Fruit fly (Drosophila melanogaster) whole organism, embryonic: ENCODE measurements around the gene Doc1.

Source experiments
- CG10267 ChIP-seq: fragments of 200-800 bp; sonication (Bioruptor generic); optimal IDR thresholded peaks from 2 replicates; lab custom pipeline; 2018; ENCODE audit warnings: missing biosample characterization, mild to moderate bottlenecking, missing genetic modification characterization, moderate library complexity
- CG10321 ChIP-seq: fragments of 200-800 bp; sonication (Bioruptor generic); IDR thresholded peaks from 2 replicates; pipeline ENCODE4 v1.3.6; 2022; ENCODE audit warnings: missing biosample characterization, missing genetic modification characterization
- CG11695 ChIP-seq: fragments of 200-800 bp; sonication (Bioruptor generic); IDR thresholded peaks from 3 replicates; pipeline ENCODE4 v1.3.6; 2022; ENCODE audit warnings: missing biosample characterization, missing genetic modification characterization
- CG12071 ChIP-seq: fragments of 200-800 bp; sonication (Bioruptor generic); optimal IDR thresholded peaks from 3 replicates; lab custom pipeline; 2018; ENCODE audit warnings: missing biosample characterization, mild to moderate bottlenecking, missing genetic modification characterization
- CG12391 ChIP-seq: fragments of 200-800 bp; sonication (Bioruptor generic); optimal IDR thresholded peaks from 3 replicates; lab custom pipeline; 2018; ENCODE audit warnings: missing biosample characterization, mild to moderate bottlenecking, missing genetic modification characterization, moderate library complexity
- CG12942 ChIP-seq: fragments of 200-800 bp; sonication (Bioruptor generic); optimal IDR thresholded peaks from 3 replicates; lab custom pipeline; 2016; ENCODE audit warnings: missing biosample characterization, missing genetic modification characterization
- CG13123 ChIP-seq: fragments of 200-800 bp; sonication (Bioruptor generic); optimal IDR thresholded peaks from 2 replicates; lab custom pipeline; 2016; ENCODE audit warnings: missing biosample characterization, missing genetic modification characterization
- CG13424 ChIP-seq: fragments of 200-800 bp; sonication (Bioruptor generic); optimal IDR thresholded peaks from 2 replicates; lab custom pipeline; 2019; ENCODE audit warnings: missing biosample characterization, mild to moderate bottlenecking, missing genetic modification characterization, moderate library complexity
- CG14860 ChIP-seq: fragments of 200-800 bp; sonication (Bioruptor generic); IDR thresholded peaks from 3 replicates; pipeline ENCODE4 v1.3.6; 2022; ENCODE audit warnings: missing biosample characterization, missing genetic modification characterization; ENCODE audit not compliant: partially characterized antibody
- CG17328 ChIP-seq: fragments of 200-800 bp; sonication (Bioruptor generic); IDR thresholded peaks from 2 replicates; pipeline ENCODE4 v1.3.6; 2022; ENCODE audit warnings: missing biosample characterization, missing genetic modification characterization
- CG17568 ChIP-seq: fragments of 200-800 bp; sonication (Bioruptor generic); optimal IDR thresholded peaks from 2 replicates; lab custom pipeline; 2018; ENCODE audit warnings: missing biosample characterization, mild to moderate bottlenecking, missing genetic modification characterization, moderate library complexity
- CG17802 ChIP-seq: fragments of 200-800 bp; sonication (Bioruptor generic); optimal IDR thresholded peaks from 2 replicates; lab custom pipeline; 2018; ENCODE audit warnings: missing biosample characterization, mild to moderate bottlenecking, missing genetic modification characterization, moderate library complexity
- CG17829 ChIP-seq: fragments of 200-800 bp; optimal IDR thresholded peaks from 2 replicates; lab custom pipeline; 2019; ENCODE audit warnings: missing biosample characterization, mild to moderate bottlenecking, missing genetic modification characterization, moderate library complexity
- CG18599 ChIP-seq: fragments of 200-800 bp; sonication (Bioruptor generic); optimal IDR thresholded peaks from 3 replicates; lab custom pipeline; 2017; ENCODE audit warnings: missing biosample characterization, missing genetic modification characterization, mild to moderate bottlenecking, moderate library complexity, missing genetic modification reagents
- CG30431 ChIP-seq: fragments of 200-800 bp; sonication (Bioruptor generic); optimal IDR thresholded peaks from 2 replicates; lab custom pipeline; 2017; ENCODE audit warnings: missing biosample characterization, missing genetic modification characterization
- CG31441 ChIP-seq: fragments of 200-800 bp; sonication (Bioruptor generic); IDR thresholded peaks from 2 replicates; pipeline ENCODE4 v1.3.6; 2022; ENCODE audit warnings: missing biosample characterization, missing genetic modification characterization
- CG3726 ChIP-seq: fragments of 200-800 bp; sonication (Bioruptor generic); IDR thresholded peaks from 3 replicates; pipeline ENCODE4, ENCODE4 v1.3.6; 2022; ENCODE audit warnings: missing biosample characterization, missing genetic modification characterization
- CG3847 ChIP-seq: fragments of 200-800 bp; sonication (Bioruptor generic); IDR thresholded peaks from 2 replicates; pipeline ENCODE4 v1.3.6; 2022; ENCODE audit warnings: missing biosample characterization, missing genetic modification characterization
- CG5245 ChIP-seq: fragments of 200-800 bp; sonication (Bioruptor generic); optimal IDR thresholded peaks from 3 replicates; lab custom pipeline; 2016; ENCODE audit warnings: missing biosample characterization, missing genetic modification characterization
- CG6813 ChIP-seq: fragments of 200-800 bp; sonication (Bioruptor generic); optimal IDR thresholded peaks from 2 replicates; lab custom pipeline; 2017; ENCODE audit warnings: missing biosample characterization, missing genetic modification characterization, mild to moderate bottlenecking, moderate library complexity, missing genetic modification reagents
- CG7928 ChIP-seq: fragments of 200-800 bp; sonication (Bioruptor generic); optimal IDR thresholded peaks from 2 replicates; lab custom pipeline; 2017; ENCODE audit warnings: missing biosample characterization, mild to moderate bottlenecking, missing genetic modification characterization
- CG9437 ChIP-seq: fragments of 200-800 bp; sonication (Bioruptor generic); optimal IDR thresholded peaks from 2 replicates; lab custom pipeline; 2018; ENCODE audit warnings: missing biosample characterization, mild to moderate bottlenecking, missing genetic modification characterization
- CG9797 ChIP-seq: fragments of 200-800 bp; sonication (Bioruptor generic); optimal IDR thresholded peaks from 3 replicates; lab custom pipeline; 2018; ENCODE audit warnings: missing biosample characterization, mild to moderate bottlenecking, missing genetic modification characterization
- Dad ChIP-seq: fragments of 200-800 bp; sonication (Bioruptor generic); optimal IDR thresholded peaks from 3 replicates; lab custom pipeline; 2016; ENCODE audit warnings: missing biosample characterization, missing genetic modification characterization
- Dbx ChIP-seq: fragments of 200-800 bp; sonication (Bioruptor generic); IDR thresholded peaks from 3 replicates; pipeline ENCODE4 v1.3.6; 2022; ENCODE audit warnings: missing biosample characterization, missing genetic modification characterization
- Dip2 ChIP-seq: fragments of 200-800 bp; sonication (Bioruptor generic); IDR thresholded peaks from 2 replicates; pipeline ENCODE4 v1.3.6; 2022; ENCODE audit warnings: missing biosample characterization, missing genetic modification characterization
- Dip3 ChIP-seq: fragments of 200-800 bp; sonication (Bioruptor generic); optimal IDR thresholded peaks from 3 replicates; lab custom pipeline; 2016; ENCODE audit warnings: missing biosample characterization, missing genetic modification characterization
- Elba2 ChIP-seq: fragments of 200-800 bp; sonication (Bioruptor generic); optimal IDR thresholded peaks from 3 replicates; lab custom pipeline; 2016; ENCODE audit warnings: missing biosample characterization, missing genetic modification characterization
- HLH4C ChIP-seq: fragments of 200-800 bp; sonication (Bioruptor generic); IDR thresholded peaks from 3 replicates; pipeline ENCODE4 v1.3.6; 2022; ENCODE audit warnings: missing biosample characterization, missing genetic modification characterization; ENCODE audit not compliant: partially characterized antibody
- MTF-1 ChIP-seq: fragments of 200-800 bp; sonication (Bioruptor generic); optimal IDR thresholded peaks from 2 replicates; lab custom pipeline; 2018; ENCODE audit warnings: missing biosample characterization, mild to moderate bottlenecking, missing genetic modification characterization, borderline replicate concordance
- NK7.1 ChIP-seq: fragments of 200-800 bp; sonication (Bioruptor generic); optimal IDR thresholded peaks from 3 replicates; lab custom pipeline; 2016; ENCODE audit warnings: missing biosample characterization, missing genetic modification characterization
- Pdp1 ChIP-seq, 2 experiments: fragments of 200-800 bp; sonication (Bioruptor generic); optimal IDR thresholded peaks; 3 replicates each; lab custom pipeline; 2016; ENCODE audit warnings: missing biosample characterization in 2 of 2, missing genetic modification characterization in 2 of 2, mild to moderate bottlenecking in 1 of 2, moderate library complexity in 1 of 2
- ap ChIP-seq: fragments of 200-800 bp; sonication (Bioruptor generic); IDR thresholded peaks from 2 replicates; pipeline ENCODE4 v1.3.6; 2022; ENCODE audit warnings: missing biosample characterization, missing genetic modification characterization
- bbx ChIP-seq: fragments of 200-800 bp; sonication (Bioruptor generic); IDR thresholded peaks from 2 replicates; pipeline ENCODE4 v1.3.6; 2022; ENCODE audit warnings: missing biosample characterization, missing genetic modification characterization; ENCODE audit not compliant: partially characterized antibody
- chn ChIP-seq: fragments of 200-800 bp; sonication (Bioruptor generic); optimal IDR thresholded peaks from 2 replicates; lab custom pipeline; 2016; ENCODE audit warnings: missing biosample characterization, missing genetic modification characterization
- danr ChIP-seq: fragments of 200-800 bp; sonication (Bioruptor generic); IDR thresholded peaks from 2 replicates; pipeline ENCODE4 v1.3.6; 2022; ENCODE audit warnings: missing biosample characterization, missing genetic modification characterization
- dimm ChIP-seq: fragments of 200-800 bp; sonication (Bioruptor generic); IDR thresholded peaks from 2 replicates; pipeline ENCODE4 v1.3.6; 2022; ENCODE audit warnings: missing biosample characterization, missing genetic modification characterization
- dm ChIP-seq: fragments of 200-800 bp; sonication (Bioruptor generic); optimal IDR thresholded peaks from 3 replicates; lab custom pipeline; 2016; ENCODE audit warnings: missing biosample characterization, missing genetic modification characterization
- en ChIP-seq: fragments of 200-800 bp; sonication (Bioruptor generic); optimal IDR thresholded peaks from 2 replicates; lab custom pipeline; 2016; ENCODE audit warnings: missing biosample characterization, missing genetic modification characterization
- fru ChIP-seq: fragments of >200 bp; optimal IDR thresholded peaks from 2 replicates; lab custom pipeline; 2017
- gfzf ChIP-seq: fragments of 200-800 bp; sonication (Bioruptor generic); optimal IDR thresholded peaks from 2 replicates; lab custom pipeline; 2016; ENCODE audit warnings: missing biosample characterization, mild to moderate bottlenecking, missing genetic modification characterization, moderate library complexity
- h ChIP-seq: fragments of >200 bp; optimal IDR thresholded peaks from 2 replicates; lab custom pipeline; 2017
- ind ChIP-seq: fragments of 200-800 bp; sonication (Bioruptor generic); optimal IDR thresholded peaks from 3 replicates; lab custom pipeline; 2016; ENCODE audit warnings: missing biosample characterization, missing genetic modification characterization
- maf-S ChIP-seq: fragments of 200-800 bp; sonication (Bioruptor generic); optimal IDR thresholded peaks from 2 replicates; lab custom pipeline; 2016; ENCODE audit warnings: missing biosample characterization, missing genetic modification characterization
- odd ChIP-seq: fragments of 200-800 bp; sonication (Bioruptor generic); optimal IDR thresholded peaks from 2 replicates; lab custom pipeline; 2017; ENCODE audit warnings: missing biosample characterization, mild to moderate bottlenecking, missing genetic modification characterization
- otp ChIP-seq: fragments of 200-800 bp; sonication (Bioruptor generic); IDR thresholded peaks from 3 replicates; pipeline ENCODE4, ENCODE4 v1.3.6; 2022; ENCODE audit warnings: missing biosample characterization, missing genetic modification characterization
- pum ChIP-seq: fragments of 200-800 bp; sonication (Bioruptor generic); optimal IDR thresholded peaks from 2 replicates; lab custom pipeline; 2016; ENCODE audit warnings: missing biosample characterization, missing genetic modification characterization
- scrt ChIP-seq: fragments of 200-800 bp; sonication (Bioruptor generic); optimal IDR thresholded peaks from 2 replicates; lab custom pipeline; 2018; ENCODE audit warnings: missing biosample characterization, mild to moderate bottlenecking, missing genetic modification characterization, moderate library complexity
- sqz ChIP-seq: fragments of 200-800 bp; sonication (Bioruptor generic); optimal IDR thresholded peaks from 3 replicates; lab custom pipeline; 2018; ENCODE audit warnings: missing biosample characterization, mild to moderate bottlenecking, missing genetic modification characterization
- zfh1 ChIP-seq: fragments of 200-800 bp; sonication (Bioruptor generic); IDR thresholded peaks from 3 replicates; pipeline ENCODE4 v1.3.6; 2022; ENCODE audit warnings: missing biosample characterization, missing genetic modification characterization

Gene Doc1

dm6 chr3L:9057429-9058088, 16.4 kb downstream of the Doc1 start (continued):
- TF ChIP-seq CG17328 (GFP tag; lab: Robert Waterston, UW) (peak; percentile 82), CG3726 (GFP tag; lab: Robert Waterston, UW) (peak; percentile 59; the same call in 1 of the 3 replicates), Dip3 (peak; percentile 68), bbx (no peak), ind (GFP tag; lab: Kevin White, UChicago) (peak; percentile 87), dm (GFP tag; lab: Kevin White, UChicago) (peak; percentile 32), CG9437 (GFP tag; lab: Kevin White, UChicago) (peak; percentile 90), chn (peak; percentile 69), zfh1 (GFP tag; lab: Robert Waterston, UW) (peak; percentile 86), otp (GFP tag; lab: Robert Waterston, UW) (peak; percentile 70; the same call in 2 of the 3 replicates), CG13424 (tag; lab: Kevin White, UChicago) (peak; percentile 94), CG6813 (GFP tag; lab: Kevin White, UChicago) (peak; percentile 89), CG30431 (GFP tag; lab: Kevin White, UChicago) (peak; percentile 69), CG10267 (tag; lab: Kevin White, UChicago) (peak; percentile 87), CG7928 (peak; percentile 58), CG9797 (GFP tag; lab: Kevin White, UChicago) (no peak), CG13123 (GFP tag; lab: Kevin White, UChicago) (peak; percentile 76), h (lab: Kevin White, UChicago) (no peak), fru (no peak), NK7.1 (GFP tag; lab: Kevin White, UChicago) (no peak), HLH4C (GFP tag; lab: Robert Waterston, UW) (no peak), CG31441 (peak; percentile 96), odd (peak; percentile 86), CG12942 (GFP tag; lab: Kevin White, UChicago) (peak; percentile 78), CG12391 (tag; lab: Kevin White, UChicago) (peak; percentile 95), danr (peak; percentile 86), CG17568 (peak; percentile 85), CG5245 (GFP tag; lab: Kevin White, UChicago) (peak; percentile 83), Elba2 (GFP tag; lab: Kevin White, UChicago) (no peak), CG10321 (GFP tag; lab: Robert Waterston, UW) (0 out of 2 replicates have a peak, but pooled peaks have one; percentile 58), scrt (GFP tag; lab: Kevin White, UChicago) (peak; percentile 91), dimm (GFP tag; lab: Robert Waterston, UW) (peak; percentile 70), MTF-1 (peak; percentile 63), ap (GFP tag; lab: Robert Waterston, UW) (peak; percentile 78), pum (GFP tag; lab: Kevin White, UChicago) (peak; percentile 38), en (GFP tag; lab: Kevin White, UChicago) (no peak), Dip2 (GFP tag; lab: Robert Waterston, UW) (no peak), CG3847 (GFP tag; lab: Robert Waterston, UW) (peak; percentile 90), Dbx (GFP tag; lab: Robert Waterston, UW) (peak; percentile 96), maf-S (GFP tag; lab: Kevin White, UChicago) (peak; percentile 56), CG17829 (tag; lab: Kevin White, UChicago) (peak; percentile 93), CG18599 (GFP tag; lab: Kevin White, UChicago) (peak; percentile 98), CG11695 (GFP tag; lab: Robert Waterston, UW) (peak; percentile 88), CG17802 (tag; lab: Kevin White, UChicago) (peak; percentile 61), sqz (GFP tag; lab: Kevin White, UChicago) (peak; percentile 68), Pdp1 (GFP tag; optimal IDR thresholded peaks at IDR 0.05; lab: Kevin White, UChicago) (peak; percentile 53 to 72), CG12071 (GFP tag; lab: Kevin White, UChicago) (peak; percentile 78), Dad (peak; percentile 56), CG14860 (GFP tag; lab: Robert Waterston, UW) (no peak), gfzf (GFP tag; lab: Kevin White, UChicago) (no peak)
